Worm (Caenorhabditis elegans): ENCODE data around the gene str-205.
A peak's percentile ranks its signal among the peaks of the same experiment; 100 is the strongest.

str-205 gene

DNA sequence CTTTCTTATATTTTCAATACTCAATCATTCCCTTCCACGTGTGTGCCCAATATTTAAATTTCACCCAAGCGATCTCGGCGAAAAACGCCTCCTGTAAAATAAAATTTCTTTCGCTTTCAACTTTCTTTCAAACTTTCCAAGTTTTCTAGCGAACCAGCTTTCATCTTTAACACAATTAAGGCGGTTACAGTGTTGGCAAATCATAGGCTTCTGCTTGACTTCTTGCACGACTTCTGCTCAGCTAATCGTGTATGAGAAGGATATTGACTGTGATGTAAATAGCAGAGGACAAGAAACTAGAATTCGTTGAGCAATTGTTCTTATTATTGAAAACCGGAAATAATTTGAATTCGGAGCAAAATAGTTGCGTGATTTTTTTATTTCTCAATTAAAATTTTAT, 38.4 kb downstream of the str-205 start (continued):
- TF ChIP-seq rcor-1 (GFP tag; IDR thresholded peaks at IDR 0.05) (peak; percentile 52; the same call in 1 of the 2 replicates), B0035.1 (tag; optimal IDR thresholded peaks at IDR 0.05) (no peak), F49E8.2 (tag; optimal IDR thresholded peaks at IDR 0.05; ENCODE audit: insufficient read depth) (peak; percentile 38), nfyb-1 (GFP tag; IDR thresholded peaks at IDR 0.05) (no peak; the same call in 1 of the 2 replicates), ceh-79 (tag; optimal IDR thresholded peaks at IDR 0.05) (no peak), mxl-1 (tag; optimal IDR thresholded peaks at IDR 0.05) (peak; percentile 8), mcd-1 (GFP tag; IDR thresholded peaks at IDR 0.05) (0 out of 2 replicates have a peak, but pooled peaks have one; percentile 15), F22D6.2 (tag; optimal IDR thresholded peaks at IDR 0.05) (no peak), die-1 (tag; optimal IDR thresholded peaks at IDR 0.05) (peak; percentile 16), F33H1.4 (GFP tag; IDR thresholded peaks at IDR 0.05) (peak; percentile 45), dox-1 (GFP tag; IDR thresholded peaks at IDR 0.05) (peak; percentile 23; the same call in 1 of the 2 replicates), unc-130 (GFP tag; optimal IDR thresholded peaks at IDR 0.05) (peak; percentile 6), mes-4 (tag; optimal IDR thresholded peaks at IDR 0.05) (no peak), madf-3 (GFP tag; IDR thresholded peaks at IDR 0.05) (peak; percentile 81), snpc-1.3 (tag; optimal IDR thresholded peaks at IDR 0.05; ENCODE audit: insufficient read depth) (peak; percentile 45)

- no peak for TF ChIP-seq unc-62 (GFP tag; optimal IDR thresholded peaks at IDR 0.05)
- TF ChIP-seq ztf-25 (GFP tag; IDR thresholded peaks at IDR 0.05): no peak
- TF ChIP-seq egrh-3 (GFP tag; IDR thresholded peaks at IDR 0.05): peak; percentile 70; the same call in 1 of the 2 replicates
- no peak for TF ChIP-seq K11D2.4 (GFP tag; IDR thresholded peaks at IDR 0.05)
- TF ChIP-seq zfh-2 (GFP tag; conservative IDR thresholded peaks at IDR 0.05): peak; percentile 81
These were observed 39.0 kb downstream of the str-205 start for ce11 chrV:4890781-4891180.

DNA sequence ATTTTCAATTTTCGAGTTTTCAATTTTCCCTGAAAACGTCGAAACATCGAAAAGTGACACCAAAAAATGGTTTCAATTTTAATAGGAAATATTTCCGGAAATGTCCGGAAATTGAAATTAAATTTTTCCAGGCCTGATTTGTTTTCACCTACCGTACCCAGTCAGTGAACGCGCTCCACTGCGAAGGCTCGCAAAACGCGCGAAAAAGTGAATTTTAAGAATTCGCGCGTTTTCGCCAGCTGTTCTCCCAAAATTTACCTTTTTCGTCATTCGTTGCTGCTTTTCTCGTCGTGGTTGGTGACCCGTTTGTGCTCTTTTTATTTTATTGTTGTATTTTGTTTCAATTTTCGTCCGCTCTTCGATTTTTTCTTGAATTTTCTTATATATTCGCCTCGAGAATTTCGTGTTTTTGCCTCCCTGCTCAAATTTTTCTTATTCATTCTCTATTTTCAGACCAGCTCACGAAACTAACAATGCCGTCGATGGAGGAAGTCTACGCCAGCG, 39.7 kb downstream of the str-205 start, which contains the start of gene T19H12.2:
T19H12.2 (plus strand) TSS at position 454 of the 504 bp plus-strand sequence.
- no peak for TF ChIP-seq nhr-90 (tag; optimal IDR thresholded peaks at IDR 0.05)
- peak; percentile 89 for TF ChIP-seq hsf-1 (GFP tag; IDR thresholded peaks at IDR 0.05)
- TF ChIP-seq F52B5.7 (tag; optimal IDR thresholded peaks at IDR 0.05): no peak
- TF ChIP-seq B0035.1 (tag; optimal IDR thresholded peaks at IDR 0.05): no peak
- no peak for TF ChIP-seq attf-5 (GFP tag; optimal IDR thresholded peaks at IDR 0.05)
- peak; percentile 93 for TF ChIP-seq snpc-3.4 (tag; optimal IDR thresholded peaks at IDR 0.05)
- no peak for TF ChIP-seq somi-1 (GFP tag; optimal IDR thresholded peaks at IDR 0.05)
- peak; percentile 100 for TF ChIP-seq madf-8 (GFP tag; conservative IDR thresholded peaks at IDR 0.05)
- TF ChIP-seq ztf-22 (GFP tag; optimal IDR thresholded peaks at IDR 0.05): no peak
- no peak for TF ChIP-seq cebp-2 (GFP tag; IDR thresholded peaks at IDR 0.05)
- no peak for TF ChIP-seq nfya-1 (tag; optimal IDR thresholded peaks at IDR 0.05; ENCODE audit: borderline replicate concordance, insufficient read depth)
- TF ChIP-seq xnd-1 (tag; optimal IDR thresholded peaks at IDR 0.05): peak; percentile 99
- no peak for TF ChIP-seq bed-1 (GFP tag; IDR thresholded peaks at IDR 0.05)
- no peak for TF ChIP-seq nhr-179 (tag; optimal IDR thresholded peaks at IDR 0.05)
- peak; percentile 93 for TF ChIP-seq rcor-1 (GFP tag; IDR thresholded peaks at IDR 0.05)
- peak; percentile 59; the same call in 1 of the 2 replicates for TF ChIP-seq nfyb-1 (GFP tag; IDR thresholded peaks at IDR 0.05)
- TF ChIP-seq akir-1 (GFP tag; optimal IDR thresholded peaks at IDR 0.05): no peak
- TF ChIP-seq K12H6.12 (tag; optimal IDR thresholded peaks at IDR 0.05): no peak
- TF ChIP-seq him-1 (tag; optimal IDR thresholded peaks at IDR 0.05): peak; percentile 80
- TF ChIP-seq unc-130 (GFP tag; optimal IDR thresholded peaks at IDR 0.05): peak; percentile 83
- no peak for TF ChIP-seq F23B12.7 (tag; optimal IDR thresholded peaks at IDR 0.05; ENCODE audit: insufficient read depth)
- peak; percentile 67 for TF ChIP-seq attf-3 (GFP tag; conservative IDR thresholded peaks at IDR 0.05)
- no peak for TF ChIP-seq rec-8 (tag; optimal IDR thresholded peaks at IDR 0.05)
- TF ChIP-seq dpl-1 (GFP tag; optimal IDR thresholded peaks at IDR 0.05): peak; percentile 94
- TF ChIP-seq chd-7 (tag; optimal IDR thresholded peaks at IDR 0.05): no peak
- TF ChIP-seq F55B11.4 (tag; optimal IDR thresholded peaks at IDR 0.05; ENCODE audit: borderline replicate concordance, insufficient read depth): no peak
- TF ChIP-seq ztf-6 (GFP tag; IDR thresholded peaks at IDR 0.05): no peak
- no peak for TF ChIP-seq nhr-80 (tag; optimal IDR thresholded peaks at IDR 0.05)
- TF ChIP-seq attf-6 (GFP tag; IDR thresholded peaks at IDR 0.05): peak; percentile 41; the same call in 1 of the 2 replicates

Measured in whole organism, young adult.